Worm (Caenorhabditis elegans) whole organism, L1 larva: Measurements from ENCODE around the gene fip-5.

ENCODE experiments used
- aha-1 ChIP-seq: fragments of 150-350 bp; optimal IDR thresholded peaks from 2 replicates; lab custom pipeline; 2014; ENCODE audit warnings: missing biosample characterization, missing genetic modification characterization
- ceh-82 ChIP-seq, 3 experiments: fragments of 150-350 bp in 1 of 3; sonication (generic microtip) in 2 of 3; optimal IDR thresholded peaks; 2 replicates each; lab custom pipeline; 2014 to 2017; ENCODE audit warnings: missing biosample characterization in 3 of 3, missing genetic modification characterization in 3 of 3
- ceh-88 ChIP-seq: fragments of 200-800 bp; sonication (Bioruptor generic); IDR thresholded peaks from 2 replicates; pipeline ENCODE4 v1.3.6; 2022; ENCODE audit warnings: missing genetic modification characterization, missing compliant biosample characterization
- elt-3 ChIP-seq, 6 experiments: fragments of 150-350 bp in 1 of 6; sonication (generic microtip); optimal IDR thresholded peaks; 2 replicates each; lab custom pipeline; 2017 to 2018; ENCODE audit warnings: missing biosample characterization in 6 of 6, missing genetic modification characterization in 6 of 6, inconsistent platforms in 1 of 6

DNA sequence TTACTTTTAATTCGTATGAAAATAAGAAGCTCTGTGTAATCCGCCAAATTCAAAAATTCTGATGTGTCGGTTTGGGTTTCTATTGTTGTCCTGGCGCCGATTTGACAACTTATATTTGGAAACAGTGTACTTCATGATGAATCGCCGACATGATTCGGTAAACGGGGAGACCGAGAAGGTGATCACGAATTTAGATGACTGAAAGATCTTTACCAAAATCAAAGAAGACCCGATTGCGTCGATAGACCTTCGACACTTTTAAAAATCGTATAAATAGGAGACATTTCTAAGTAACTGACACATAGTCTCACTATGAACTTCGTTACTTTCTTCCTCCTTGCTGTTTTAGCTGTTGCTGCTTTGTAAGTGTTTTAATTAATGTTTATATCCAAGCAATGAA is at the start of gene fip-5:
- no peak for TF ChIP-seq ceh-88 (GFP tag; lab: Robert Waterston, UW)
- TF ChIP-seq aha-1, result no peak
- no peak for TF ChIP-seq elt-3 (tag; optimal IDR thresholded peaks at IDR 0.05; lab: Kevin White, UChicago)
- no peak for TF ChIP-seq ceh-82 (tag; optimal IDR thresholded peaks at IDR 0.05; lab: Kevin White, UChicago)
